Worm (Caenorhabditis elegans) whole organism, early embryonic: ENCODE measurements around the gene F43C11.12.

Source experiments
- B0310.2 ChIP-seq: sonication (generic microtip); optimal IDR thresholded peaks from 2 replicates; lab custom pipeline; 2016; ENCODE audit warnings: mild to moderate bottlenecking, missing genetic modification characterization, missing compliant biosample characterization
- F13C5.2 ChIP-seq: sonication (generic microtip); optimal IDR thresholded peaks from 2 replicates; lab custom pipeline; 2017; ENCODE audit warnings: mild to moderate bottlenecking, missing genetic modification characterization, inconsistent platforms, missing compliant biosample characterization
- aly-1 ChIP-seq: sonication (generic microtip); optimal IDR thresholded peaks from 2 replicates; lab custom pipeline; 2016; ENCODE audit warnings: missing genetic modification characterization, missing compliant biosample characterization
- ama-1 ChIP-seq: fragments of 150-350 bp; optimal IDR thresholded peaks from 2 replicates; lab custom pipeline; 2014
- ceh-36 ChIP-seq: sonication (generic microtip); optimal IDR thresholded peaks from 2 replicates; lab custom pipeline; 2016; ENCODE audit warnings: missing genetic modification characterization, inconsistent platforms, missing compliant biosample characterization
- ets-7 ChIP-seq: sonication (generic microtip); optimal IDR thresholded peaks from 2 replicates; lab custom pipeline; 2016; ENCODE audit warnings: missing genotype, missing genetic modification characterization, missing compliant biosample characterization
- hmbx-1 ChIP-seq: sonication (generic microtip); optimal IDR thresholded peaks from 2 replicates; lab custom pipeline; 2016; ENCODE audit warnings: mild to moderate bottlenecking, missing genetic modification characterization, missing compliant biosample characterization
- hmg-4 ChIP-seq: fragments of 200-800 bp; sonication (Bioruptor generic); optimal IDR thresholded peaks from 2 replicates; lab custom pipeline; 2018; ENCODE audit warnings: mild to moderate bottlenecking, missing genetic modification characterization, missing compliant biosample characterization
- hnd-1 ChIP-seq: sonication (generic microtip); optimal IDR thresholded peaks from 2 replicates; lab custom pipeline; 2016; ENCODE audit warnings: missing genetic modification characterization, missing compliant biosample characterization
- pes-1 ChIP-seq: fragments of 200-800 bp; sonication (Bioruptor generic); IDR thresholded peaks from 2 replicates; pipeline ENCODE4 v1.3.6; 2022; ENCODE audit warnings: missing genetic modification reagents, missing genetic modification characterization, missing compliant biosample characterization
- sea-1 ChIP-seq: fragments of 200-800 bp; sonication (Bioruptor generic); conservative IDR thresholded peaks from 2 replicates; pipeline ENCODE4 v1.3.6; 2022; ENCODE audit warnings: missing genetic modification characterization, missing compliant biosample characterization
- tbx-11 ChIP-seq: fragments of 200-800 bp; sonication (Bioruptor generic); IDR thresholded peaks from 2 replicates; pipeline ENCODE4 v1.3.6; 2022; ENCODE audit warnings: missing genetic modification characterization, missing compliant biosample characterization
- tra-4 ChIP-seq: sonication (generic microtip); optimal IDR thresholded peaks from 2 replicates; lab custom pipeline; 2017; ENCODE audit warnings: missing genetic modification characterization, missing compliant biosample characterization

- no peak for TF ChIP-seq ama-1 (lab: Kevin White, UChicago)
- TF ChIP-seq sea-1 (GFP tag; lab: Robert Waterston, UW) = no peak
- no peak for TF ChIP-seq aly-1 (tag; lab: Kevin White, UChicago)
- TF ChIP-seq hmbx-1 (tag; lab: Kevin White, UChicago) = no peak
- no peak for TF ChIP-seq pes-1
- TF ChIP-seq tbx-11 (GFP tag; lab: Robert Waterston, UW) = no peak
- no peak for TF ChIP-seq hnd-1
- no peak for TF ChIP-seq ceh-36
- no peak for TF ChIP-seq hmg-4 (GFP tag; lab: Kevin White, UChicago)
- no peak for TF ChIP-seq ets-7 (tag; lab: Kevin White, UChicago)
- TF ChIP-seq F13C5.2 (tag; lab: Kevin White, UChicago) = no peak
- no peak for TF ChIP-seq B0310.2
- no peak for TF ChIP-seq tra-4 (tag; lab: Kevin White, UChicago)
Observed at ce11 chrII:2403984-2404383, 37.5 kb upstream of the F43C11.12 start, which contains the start of gene F16G10.1.
